Fruit fly (Drosophila melanogaster): ENCODE data around the gene Diap1.
A peak's percentile ranks its signal among the peaks of the same experiment; 100 is the strongest.

Gene Diap1

dm6 chr3L:16026065-16026789, 24.6 kb downstream of the Diap1 start (continued):
- TF ChIP-seq Hand (GFP tag; optimal IDR thresholded peaks at IDR 0.05) (peak; percentile 3), run (tag; optimal IDR thresholded peaks at IDR 0.05) (peak; percentile 61), al (GFP tag; IDR thresholded peaks at IDR 0.05) (no peak), CG4617 (GFP tag; optimal IDR thresholded peaks at IDR 0.05; ENCODE audit: borderline replicate concordance) (no peak), Bdp1 (GFP tag; optimal IDR thresholded peaks at IDR 0.05) (peak; percentile 59), CG1529 (GFP tag; optimal IDR thresholded peaks at IDR 0.05) (peak; percentile 79), cad (GFP tag; optimal IDR thresholded peaks at IDR 0.05) (no peak), ssp (GFP tag; IDR thresholded peaks at IDR 0.05) (no peak)

DNA sequence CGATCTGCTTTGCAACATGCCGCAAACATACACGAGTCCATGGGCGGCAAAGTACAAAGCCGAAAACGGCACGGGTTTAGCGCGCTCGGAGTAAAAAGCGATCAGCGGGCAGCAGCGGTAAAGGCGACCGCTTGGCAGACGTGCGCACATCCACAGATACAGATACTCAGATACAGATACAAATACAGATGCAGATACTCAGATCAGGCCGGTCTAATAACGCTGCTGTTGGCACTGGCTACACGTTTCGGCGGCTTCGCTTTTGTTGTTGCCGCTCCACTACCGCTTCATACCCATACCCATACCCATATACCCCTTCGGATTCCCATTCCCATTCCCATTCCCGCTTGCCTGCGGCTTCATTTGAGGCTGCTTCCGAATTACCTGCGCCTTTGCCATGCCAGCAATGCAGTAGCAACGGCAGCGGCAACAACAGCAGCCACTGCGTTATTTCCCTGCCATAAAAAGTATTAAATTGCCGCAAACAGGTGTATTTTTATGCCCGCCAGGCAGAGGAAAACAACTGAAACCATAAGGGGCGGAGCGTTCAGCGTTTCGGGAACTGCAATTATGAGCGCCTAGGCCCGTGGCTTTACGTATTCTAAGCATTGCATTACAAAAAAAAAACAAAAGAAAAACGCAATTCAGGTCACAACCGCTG, 25.7 kb downstream of the Diap1 start:
- peak; percentile 32 for TF ChIP-seq grn (GFP tag; optimal IDR thresholded peaks at IDR 0.05)
- no peak for TF ChIP-seq jigr1 (GFP tag; IDR thresholded peaks at IDR 0.05)
- TF ChIP-seq Dll (GFP tag; IDR thresholded peaks at IDR 0.05; ENCODE audit: partially characterized antibody), result 0 out of 4 replicates have a peak, but pooled peaks have one; percentile 27
- 0 out of 2 replicates have a peak, but pooled peaks have one; percentile 9 for TF ChIP-seq Xrp1 (GFP tag; IDR thresholded peaks at IDR 0.05)
- TF ChIP-seq Atf-2 (GFP tag; optimal IDR thresholded peaks at IDR 0.05), result no peak
- no peak for TF ChIP-seq D19B (GFP tag; optimal IDR thresholded peaks at IDR 0.05)
- no peak for TF ChIP-seq rib (GFP tag; IDR thresholded peaks at IDR 0.05)
- TF ChIP-seq CG6683 (GFP tag; optimal IDR thresholded peaks at IDR 0.05), result no peak
- peak; percentile 9 for TF ChIP-seq Med (GFP tag)
- no peak for TF ChIP-seq D19A (tag; optimal IDR thresholded peaks at IDR 0.05)
- no peak for TF ChIP-seq CG7928 (GFP tag; optimal IDR thresholded peaks at IDR 0.05)
- peak; percentile 91 for TF ChIP-seq kni (GFP tag; optimal IDR thresholded peaks at IDR 0.05)
- peak; percentile 46 for TF ChIP-seq CG15269 (tag; optimal IDR thresholded peaks at IDR 0.05)
- peak; percentile 77 for TF ChIP-seq D (optimal IDR thresholded peaks at IDR 0.05)
- no peak for TF ChIP-seq D (GFP tag; optimal IDR thresholded peaks at IDR 0.05)
- peak; percentile 90 for TF ChIP-seq CG15479 (GFP tag; optimal IDR thresholded peaks at IDR 0.05)
- peak; percentile 62 for TF ChIP-seq ac (GFP tag; optimal IDR thresholded peaks at IDR 0.05)
- TF ChIP-seq CG11247 (GFP tag; IDR thresholded peaks at IDR 0.05), result 0 out of 2 replicates have a peak, but pooled peaks have one; percentile 23
- TF ChIP-seq CG7271 (tag; optimal IDR thresholded peaks at IDR 0.05), result peak; percentile 24
- peak; percentile 95 for TF ChIP-seq cad (GFP tag; optimal IDR thresholded peaks at IDR 0.05)
- TF ChIP-seq tio (GFP tag; optimal IDR thresholded peaks at IDR 0.05), result no peak
- TF ChIP-seq tll (GFP tag; optimal IDR thresholded peaks at IDR 0.05), result peak in 1 of 2 experiments; percentile 96
- TF ChIP-seq sd (tag; optimal IDR thresholded peaks at IDR 0.05), result no peak
- no peak for TF ChIP-seq ttk (GFP tag; IDR thresholded peaks at IDR 0.05)
- peak; percentile 80 for TF ChIP-seq zen (tag; optimal IDR thresholded peaks at IDR 0.05)
- peak; percentile 9 for TF ChIP-seq pros (GFP tag; optimal IDR thresholded peaks at IDR 0.05)
- 0 out of 2 replicates have a peak, but pooled peaks have one; percentile 3 for TF ChIP-seq CG6689 (GFP tag; IDR thresholded peaks at IDR 0.05)
- TF ChIP-seq CG10543 (GFP tag; optimal IDR thresholded peaks at IDR 0.05), result peak; percentile 4
- 0 out of 4 replicates have a peak, but pooled peaks have one; percentile 27 for TF ChIP-seq chinmo (GFP tag; IDR thresholded peaks at IDR 0.05; ENCODE audit: partially characterized antibody)
- TF ChIP-seq twi (tag; optimal IDR thresholded peaks at IDR 0.05), result peak; percentile 39
- no peak for TF ChIP-seq gt (GFP tag; IDR thresholded peaks at IDR 0.05)
- peak; percentile 61 for TF ChIP-seq cg (GFP tag; optimal IDR thresholded peaks at IDR 0.05)
- no peak for TF ChIP-seq NK7.1 (GFP tag; optimal IDR thresholded peaks at IDR 0.05)
- no peak for TF ChIP-seq amos (GFP tag; IDR thresholded peaks at IDR 0.05; ENCODE audit: partially characterized antibody)
- TF ChIP-seq gce (GFP tag; IDR thresholded peaks at IDR 0.05), result no peak
- TF ChIP-seq CG4360 (GFP tag; IDR thresholded peaks at IDR 0.05), result peak; percentile 77
- peak; percentile 22; the same call in 1 of the 2 replicates for TF ChIP-seq crol (GFP tag; IDR thresholded peaks at IDR 0.05)
- TF ChIP-seq CG12769 (tag; optimal IDR thresholded peaks at IDR 0.05), result peak; percentile 28
- no peak for TF ChIP-seq Vsx1 (GFP tag; optimal IDR thresholded peaks at IDR 0.05)
